Fruit fly (Drosophila melanogaster) whole organism, adult: ENCODE data around the gene Myo61F.

Experiments used
- CG1620 ChIP-seq: fragments of 200-800 bp; sonication (Bioruptor generic); optimal IDR thresholded peaks from 2 replicates; lab custom pipeline; 2016; ENCODE audit warnings: missing biosample characterization, missing genetic modification characterization
- CG5204 ChIP-seq: fragments of 200-800 bp; sonication (Bioruptor generic); optimal IDR thresholded peaks from 2 replicates; lab custom pipeline; 2016; ENCODE audit warnings: missing biosample characterization, missing genetic modification characterization
- CG7045 ChIP-seq: fragments of 200-800 bp; sonication (Bioruptor generic); optimal IDR thresholded peaks from 2 replicates; lab custom pipeline; 2017; ENCODE audit warnings: missing biosample characterization, mild to moderate bottlenecking, missing genetic modification characterization
- CG7101 ChIP-seq: fragments of 200-800 bp; sonication (Bioruptor generic); optimal IDR thresholded peaks from 2 replicates; lab custom pipeline; 2018; ENCODE audit warnings: missing biosample characterization, mild to moderate bottlenecking, missing genetic modification characterization, moderate library complexity
- Hr96 ChIP-seq: fragments of 200-800 bp; sonication (Bioruptor generic); optimal IDR thresholded peaks from 2 replicates; lab custom pipeline; 2016; ENCODE audit warnings: missing biosample characterization, missing genetic modification characterization
- Mnt ChIP-seq: fragments of 200-800 bp; sonication (Bioruptor generic); optimal IDR thresholded peaks from 2 replicates; lab custom pipeline; 2016; ENCODE audit warnings: missing biosample characterization, mild to moderate bottlenecking, missing genetic modification characterization
- bab1 ChIP-seq: fragments of 200-800 bp; sonication (Bioruptor generic); optimal IDR thresholded peaks from 3 replicates; lab custom pipeline; 2019; ENCODE audit warnings: missing biosample characterization, mild to moderate bottlenecking, missing genetic modification characterization, moderate library complexity
- cic ChIP-seq: fragments of 200-800 bp; sonication (Bioruptor generic); optimal IDR thresholded peaks from 2 replicates; lab custom pipeline; 2017; ENCODE audit warnings: missing biosample characterization, mild to moderate bottlenecking, missing genetic modification characterization, moderate library complexity
- cnc ChIP-seq, 2 experiments: fragments of >200 bp; optimal IDR thresholded peaks; 2 replicates each; lab custom pipeline; 2017
- kay ChIP-seq: fragments of 200-800 bp; sonication (Bioruptor generic); peaks from one replicate; lab custom pipeline; 2016; ENCODE audit warnings: missing biosample characterization, missing genetic modification characterization, borderline replicate concordance
- ovo ChIP-seq: fragments of 200-800 bp; sonication (Bioruptor generic); optimal IDR thresholded peaks from 2 replicates; lab custom pipeline; 2016; ENCODE audit warnings: missing biosample characterization, missing genetic modification characterization

- TF ChIP-seq cnc (optimal IDR thresholded peaks at IDR 0.05; lab: Kevin White, UChicago) (no peak), CG7101 (tag; lab: Kevin White, UChicago) (no peak), Mnt (GFP tag; lab: Kevin White, UChicago) (no peak), cic (GFP tag; lab: Kevin White, UChicago) (no peak), kay (GFP tag; lab: Kevin White, UChicago) (no peak), CG1620 (no peak), Hr96 (GFP tag; lab: Kevin White, UChicago) (no peak), CG5204 (GFP tag; lab: Kevin White, UChicago) (no peak), bab1 (no peak), ovo (GFP tag; lab: Kevin White, UChicago) (no peak), CG7045 (GFP tag; lab: Kevin White, UChicago) (no peak)
Measured at dm6 chr3L:1279685-1280084, 38.6 kb upstream of the Myo61F start.
